Worm (Caenorhabditis elegans): ENCODE results near the gene lurp-1.
"Not testable (repeated sequence)": the region's sequence is repeated elsewhere in the genome, so short reads cannot be mapped to it uniquely, and the experiment has no call there.

Gene lurp-1

ce11 chrII:10918293-10918756 lies 37.6 kb downstream of the lurp-1 start, which contains the start of gene tba-4:
Gene tba-4, plus strand, starts transcription at chrII:10918706.
- TF ChIP-seq nhr-71 (tag; optimal IDR thresholded peaks at IDR 0.05), result no peak
- TF ChIP-seq lin-14 (GFP tag; optimal IDR thresholded peaks at IDR 0.05), result peak; percentile 32
- no peak for TF ChIP-seq efl-1 (optimal IDR thresholded peaks at IDR 0.05)
- TF ChIP-seq efl-1 (GFP tag; optimal IDR thresholded peaks at IDR 0.05 in 1 of 2), result peak in 1 of 2 experiments; percentile 61
- no peak for TF ChIP-seq grh-1 (GFP tag; IDR thresholded peaks at IDR 0.05)
- no peak for TF ChIP-seq C16A3.4 (tag; optimal IDR thresholded peaks at IDR 0.05)
- no peak for TF ChIP-seq nhr-20 (tag; optimal IDR thresholded peaks at IDR 0.05)
- peak; percentile 35 for TF ChIP-seq blmp-1 (tag; optimal IDR thresholded peaks at IDR 0.05)
- no peak for TF ChIP-seq nhr-11 (tag; optimal IDR thresholded peaks at IDR 0.05)

ce11 chrII:10922874-10923273 lies 42.1 kb downstream of the lurp-1 start, which contains the start of gene Y19D2B.1:
Gene Y19D2B.1, minus strand, starts transcription at chrII:10922974.
- not testable (repeated sequence) for TF ChIP-seq dpl-1 (GFP tag; optimal IDR thresholded peaks at IDR 0.05); mep-1 (tag; optimal IDR thresholded peaks at IDR 0.05); nhr-77 (tag; optimal IDR thresholded peaks at IDR 0.05)

- TF ChIP-seq zag-1 (tag; optimal IDR thresholded peaks at IDR 0.05), result no peak
- no peak for TF ChIP-seq sox-4 (tag; optimal IDR thresholded peaks at IDR 0.05)
- no peak for TF ChIP-seq sptf-1 (tag; optimal IDR thresholded peaks at IDR 0.05)
- TF ChIP-seq alr-1 (tag; optimal IDR thresholded peaks at IDR 0.05; ENCODE audit: borderline replicate concordance), result no peak
- no peak for TF ChIP-seq hlh-4 (tag; optimal IDR thresholded peaks at IDR 0.05)
- TF ChIP-seq Y116A8C.19 (tag; optimal IDR thresholded peaks at IDR 0.05; ENCODE audit: borderline replicate concordance), result no peak
- TF ChIP-seq nhr-12 (tag; optimal IDR thresholded peaks at IDR 0.05), result no peak
These were observed 43.2 kb downstream of the lurp-1 start, which contains the start of gene Y19D2B.2 for ce11 chrII:10923948-10924347. Gene Y19D2B.2, plus strand, starts transcription at chrII:10924248.

- TF ChIP-seq lsy-2 (tag; optimal IDR thresholded peaks at IDR 0.05) (no peak), nhr-77 (tag; optimal IDR thresholded peaks at IDR 0.05) (no peak), nhr-76 (tag; optimal IDR thresholded peaks at IDR 0.05) (no peak), nhr-19 (GFP tag; conservative IDR thresholded peaks at IDR 0.05) (0 out of 2 replicates have a peak, but pooled peaks have one; percentile 11), ceh-90 (tag; optimal IDR thresholded peaks at IDR 0.05) (no peak), lin-14 (GFP tag; optimal IDR thresholded peaks at IDR 0.05) (peak; percentile 39), snu-23 (GFP tag; optimal IDR thresholded peaks at IDR 0.05) (peak; percentile 8), tbx-2 (tag; optimal IDR thresholded peaks at IDR 0.05) (no peak), elt-2 (tag; optimal IDR thresholded peaks at IDR 0.05) (peak; percentile 86), mdl-1 (tag; optimal IDR thresholded peaks at IDR 0.05) (no peak), lin-35 (GFP tag; optimal IDR thresholded peaks at IDR 0.05) (peak in 1 of 2 experiments; percentile 27), alr-1 (tag; optimal IDR thresholded peaks at IDR 0.05; ENCODE audit: borderline replicate concordance) (no peak), nhr-71 (tag; optimal IDR thresholded peaks at IDR 0.05) (peak; percentile 50), lin-13 (GFP tag; optimal IDR thresholded peaks at IDR 0.05) (no peak), C34B4.2 (tag; optimal IDR thresholded peaks at IDR 0.05) (no peak), nhr-84 (tag; optimal IDR thresholded peaks at IDR 0.05) (no peak), blmp-1 (tag; optimal IDR thresholded peaks at IDR 0.05) (peak; percentile 8), mef-2 (tag; optimal IDR thresholded peaks at IDR 0.05) (no peak), fkh-10 (GFP tag; optimal IDR thresholded peaks at IDR 0.05) (no peak), ztf-11 (tag; optimal IDR thresholded peaks at IDR 0.05) (no peak), F16B12.6 (tag; optimal IDR thresholded peaks at IDR 0.05) (no peak), elt-3 (tag; optimal IDR thresholded peaks at IDR 0.05) (peak in 2 of 6 experiments; percentile 11 to 69), nhr-237 (tag; optimal IDR thresholded peaks at IDR 0.05) (no peak), ama-1 (optimal IDR thresholded peaks at IDR 0.05) (no peak), nhr-90 (tag; optimal IDR thresholded peaks at IDR 0.05; ENCODE audit: poor library complexity) (peak; percentile 42), nhr-20 (tag; optimal IDR thresholded peaks at IDR 0.05) (peak; percentile 45), isw-1 (GFP tag; IDR thresholded peaks at IDR 0.05) (no peak)
These were observed 43.9 kb downstream of the lurp-1 start for ce11 chrII:10924669-10925068.
